Worm (Caenorhabditis elegans) whole organism, L4 larva: Measurements from ENCODE around the gene szy-2.

Experiments
- F44E2.7 ChIP-seq: fragments of 200-800 bp; sonication (Bioruptor generic); IDR thresholded peaks from 2 replicates; pipeline ENCODE4 v2.1.2; 2022; ENCODE audit warnings: missing genetic modification characterization, missing compliant biosample characterization
- F49E8.2 ChIP-seq: sonication (generic microtip); optimal IDR thresholded peaks from 2 replicates; lab custom pipeline; 2016; ENCODE audit warnings: missing compliant biosample characterization, mild to moderate bottlenecking, missing genetic modification characterization, borderline replicate concordance
- T26A8.4 ChIP-seq: fragments of 200-800 bp; sonication (Bioruptor generic); IDR thresholded peaks from 2 replicates; pipeline ENCODE4 v1.3.6; 2022; ENCODE audit warnings: missing genetic modification characterization, missing compliant biosample characterization
- Y48G9A.11 ChIP-seq: fragments of 200-800 bp; sonication (Bioruptor generic); IDR thresholded peaks from 2 replicates; pipeline ENCODE4 v1.3.6; 2022; ENCODE audit warnings: missing genetic modification reagents, missing genetic modification characterization, missing compliant biosample characterization
- aha-1 ChIP-seq: fragments of 150-350 bp; peaks from one replicate; lab custom pipeline; 2014; ENCODE audit warnings: missing biosample characterization, missing genetic modification characterization
- aly-2 ChIP-seq: sonication (generic microtip); optimal IDR thresholded peaks from 2 replicates; lab custom pipeline; 2018; ENCODE audit warnings: missing biosample characterization, missing genetic modification characterization
- arid-1 ChIP-seq: fragments of 200-800 bp; sonication (Bioruptor generic); conservative IDR thresholded peaks from 2 replicates; pipeline ENCODE4 v1.3.6; 2022; ENCODE audit warnings: missing genetic modification reagents, missing genetic modification characterization, missing compliant biosample characterization
- ceh-20 ChIP-seq: fragments of 200-800 bp; sonication (Bioruptor generic); IDR thresholded peaks from 2 replicates; pipeline ENCODE4 v1.3.6; 2022; ENCODE audit warnings: missing genetic modification reagents, missing genetic modification characterization, missing compliant biosample characterization
- ceh-32 ChIP-seq: sonication (generic microtip); optimal IDR thresholded peaks from 2 replicates; lab custom pipeline; 2016; ENCODE audit warnings: mild to moderate bottlenecking, missing genetic modification characterization, missing compliant biosample characterization; ENCODE audit not compliant: poor library complexity
- ceh-44 ChIP-seq: fragments of 200-800 bp; sonication (Bioruptor generic); IDR thresholded peaks from 2 replicates; pipeline ENCODE4 v1.3.6; 2022; ENCODE audit warnings: missing genetic modification reagents, missing genetic modification characterization, missing compliant biosample characterization
- ceh-62 ChIP-seq: sonication (generic microtip); optimal IDR thresholded peaks from 2 replicates; lab custom pipeline; 2017; ENCODE audit warnings: missing biosample characterization, missing genetic modification characterization
- ceh-82 ChIP-seq: sonication (generic microtip); optimal IDR thresholded peaks from 2 replicates; lab custom pipeline; 2017; ENCODE audit warnings: missing biosample characterization, missing genetic modification characterization
- ces-1 ChIP-seq: fragments of 150-350 bp; sonication (generic microtip); optimal IDR thresholded peaks from 4 replicates; lab custom pipeline; 2014; ENCODE audit warnings: missing biosample characterization, missing genetic modification reagents, missing genetic modification characterization
- daf-12 ChIP-seq: fragments of 150-350 bp; optimal IDR thresholded peaks from 2 replicates; lab custom pipeline; 2014; ENCODE audit warnings: missing biosample characterization, missing genetic modification reagents, missing genetic modification characterization
- daf-19 ChIP-seq: fragments of 200-800 bp; sonication (Bioruptor generic); conservative IDR thresholded peaks from 2 replicates; pipeline ENCODE4 v1.3.6; 2022; ENCODE audit warnings: missing genetic modification characterization, missing compliant biosample characterization
- dmd-6 ChIP-seq: fragments of 200-800 bp; sonication (Bioruptor generic); IDR thresholded peaks from 2 replicates; pipeline ENCODE4 v1.3.6; 2022; ENCODE audit warnings: missing genetic modification reagents, missing genetic modification characterization, missing compliant biosample characterization
- dmd-8 ChIP-seq: fragments of 200-800 bp; sonication (Bioruptor generic); IDR thresholded peaks from 2 replicates; pipeline ENCODE4 v1.3.6; 2022; ENCODE audit warnings: missing genetic modification characterization, missing compliant biosample characterization
- dmd-9 ChIP-seq: fragments of 200-800 bp; sonication (Bioruptor generic); IDR thresholded peaks from 2 replicates; pipeline ENCODE4 v1.3.6; 2022; ENCODE audit warnings: missing genetic modification reagents, missing genetic modification characterization, missing compliant biosample characterization
- dpl-1 ChIP-seq: fragments of 150-350 bp; optimal IDR thresholded peaks from 2 replicates; lab custom pipeline; 2014; ENCODE audit warnings: missing biosample characterization, missing genetic modification reagents, missing genetic modification characterization
- duxl-1 ChIP-seq: sonication (generic microtip); optimal IDR thresholded peaks from 2 replicates; lab custom pipeline; 2016; ENCODE audit warnings: mild to moderate bottlenecking, missing genetic modification characterization, moderate library complexity, missing compliant biosample characterization; ENCODE audit not compliant: poor library complexity
- dve-1 ChIP-seq: sonication (generic microtip); optimal IDR thresholded peaks from 2 replicates; lab custom pipeline; 2017; ENCODE audit warnings: antibody characterized with exemption, mild to moderate bottlenecking, missing genetic modification characterization, missing compliant biosample characterization; ENCODE audit not compliant: insufficient read depth
- egl-43 ChIP-seq: fragments of 200-800 bp; sonication (Bioruptor generic); IDR thresholded peaks from 2 replicates; pipeline ENCODE4 v1.3.6; 2022; ENCODE audit warnings: missing genetic modification reagents, missing genetic modification characterization, missing compliant biosample characterization
- fos-1 ChIP-seq: fragments of 150-350 bp; optimal IDR thresholded peaks from 2 replicates; lab custom pipeline; 2014; ENCODE audit warnings: missing biosample characterization, missing genetic modification characterization
- gei-8 ChIP-seq: fragments of 200-800 bp; sonication (Bioruptor generic); optimal IDR thresholded peaks from 2 replicates; lab custom pipeline; 2018; ENCODE audit warnings: mild to moderate bottlenecking, missing genetic modification characterization, missing compliant biosample characterization
- hlh-11 ChIP-seq: fragments of 200-800 bp; sonication (Bioruptor generic); optimal IDR thresholded peaks from 2 replicates; lab custom pipeline; 2018; ENCODE audit warnings: mild to moderate bottlenecking, missing genetic modification characterization, missing compliant biosample characterization
- lin-29 ChIP-seq: fragments of 200-800 bp; sonication (Bioruptor generic); IDR thresholded peaks from 2 replicates; pipeline ENCODE4 v1.3.6; 2022; ENCODE audit warnings: missing genetic modification reagents, missing genetic modification characterization, missing compliant biosample characterization
- lin-39 ChIP-seq: fragments of 150-350 bp; optimal IDR thresholded peaks from 2 replicates; lab custom pipeline; 2014; ENCODE audit warnings: missing biosample characterization, missing genetic modification reagents, missing genetic modification characterization
- lir-3 ChIP-seq: sonication (generic microtip); optimal IDR thresholded peaks from 2 replicates; lab custom pipeline; 2016; ENCODE audit warnings: mild to moderate bottlenecking, missing genetic modification characterization, missing compliant biosample characterization
- madf-9 ChIP-seq: fragments of 200-800 bp; sonication (Bioruptor generic); conservative IDR thresholded peaks from 2 replicates; pipeline ENCODE4 v1.3.6; 2022; ENCODE audit warnings: missing genetic modification reagents, missing genetic modification characterization, missing compliant biosample characterization
- mdt-29 ChIP-seq: fragments of 200-800 bp; sonication (Bioruptor generic); IDR thresholded peaks from 2 replicates; pipeline ENCODE4 v1.3.6; 2022; ENCODE audit warnings: missing genetic modification reagents, missing genetic modification characterization, missing compliant biosample characterization
- mep-1 ChIP-seq: fragments of 150-350 bp; sonication (generic microtip); optimal IDR thresholded peaks from 3 replicates; lab custom pipeline; 2014; ENCODE audit warnings: missing biosample characterization, missing genetic modification characterization
- mes-2 ChIP-seq: sonication (generic microtip); optimal IDR thresholded peaks from 2 replicates; lab custom pipeline; 2016; ENCODE audit warnings: missing genotype, mild to moderate bottlenecking, missing genetic modification characterization, missing compliant biosample characterization; ENCODE audit not compliant: poor library complexity, severe bottlenecking
- mxl-2 ChIP-seq: fragments of 200-800 bp; sonication (Bioruptor generic); conservative IDR thresholded peaks from 2 replicates; pipeline ENCODE4 v1.3.6; 2022; ENCODE audit warnings: missing genetic modification reagents, missing genetic modification characterization, missing compliant biosample characterization
- mxl-3 ChIP-seq: fragments of 200-800 bp; sonication (Bioruptor generic); optimal IDR thresholded peaks from 2 replicates; lab custom pipeline; 2018; ENCODE audit warnings: mild to moderate bottlenecking, missing genetic modification characterization, missing compliant biosample characterization
- nhr-237 ChIP-seq: sonication (generic microtip); optimal IDR thresholded peaks from 2 replicates; lab custom pipeline; 2017; ENCODE audit warnings: missing biosample characterization, missing genetic modification characterization
- nhr-25 ChIP-seq: sonication (generic microtip); optimal IDR thresholded peaks from 2 replicates; lab custom pipeline; 2017; ENCODE audit warnings: missing genetic modification characterization, mild to moderate bottlenecking, missing compliant biosample characterization, antibody characterized with exemption, moderate library complexity, borderline replicate concordance; ENCODE audit not compliant: insufficient read depth
- nhr-28 ChIP-seq: fragments of 150-350 bp; optimal IDR thresholded peaks from 2 replicates; lab custom pipeline; 2014; ENCODE audit warnings: missing biosample characterization, missing genetic modification characterization
- nhr-42 ChIP-seq: fragments of 200-800 bp; sonication (Bioruptor generic); IDR thresholded peaks from 2 replicates; pipeline ENCODE4 v1.3.6; 2022; ENCODE audit warnings: missing genetic modification characterization, missing compliant biosample characterization
- nhr-48 ChIP-seq: sonication (generic microtip); optimal IDR thresholded peaks from 2 replicates; lab custom pipeline; 2016; ENCODE audit warnings: mild to moderate bottlenecking, missing genetic modification characterization, missing compliant biosample characterization
- nhr-76 ChIP-seq: fragments of 150-350 bp; optimal IDR thresholded peaks from 2 replicates; lab custom pipeline; 2014; ENCODE audit warnings: missing biosample characterization, missing genetic modification characterization
- saeg-2 ChIP-seq: fragments of 200-800 bp; sonication (Bioruptor generic); IDR thresholded peaks from 2 replicates; pipeline ENCODE4 v1.3.6; 2022; ENCODE audit warnings: missing genetic modification reagents, missing genetic modification characterization, missing compliant biosample characterization
- sdz-12 ChIP-seq: fragments of 200-800 bp; sonication (Bioruptor generic); optimal IDR thresholded peaks from 2 replicates; lab custom pipeline; 2018; ENCODE audit warnings: mild to moderate bottlenecking, missing genetic modification characterization, missing compliant biosample characterization
- set-16 ChIP-seq: fragments of 200-800 bp; sonication (Bioruptor generic); IDR thresholded peaks from 2 replicates; pipeline ENCODE4 v1.3.6; 2022; ENCODE audit warnings: missing genetic modification reagents, missing genetic modification characterization, missing compliant biosample characterization
- snpc-4 ChIP-seq: fragments of 150-350 bp; optimal IDR thresholded peaks from 2 replicates; lab custom pipeline; 2014; ENCODE audit warnings: missing biosample characterization, missing genetic modification characterization
- unc-62 ChIP-seq, 3 experiments: fragments of 150-350 bp in 1 of 3; sonication (generic microtip); optimal IDR thresholded peaks in 2 of 3; peaks in 1 of 3; 1 replicate in 1 of 3; 2 replicates in 2 of 3; lab custom pipeline; 2014 to 2017; ENCODE audit warnings: missing biosample characterization in 3 of 3, missing genetic modification characterization in 3 of 3, missing genetic modification reagents in 3 of 3, missing genotype in 1 of 3
- zfp-2 ChIP-seq: sonication (generic microtip); optimal IDR thresholded peaks from 2 replicates; lab custom pipeline; 2016; ENCODE audit warnings: mild to moderate bottlenecking, missing genetic modification characterization, missing compliant biosample characterization
- zfp-3 ChIP-seq: fragments of 200-800 bp; sonication (Bioruptor generic); conservative IDR thresholded peaks from 2 replicates; pipeline ENCODE4 v1.3.6; 2022; ENCODE audit warnings: missing genetic modification reagents, missing genetic modification characterization, missing compliant biosample characterization
- ztf-11 ChIP-seq: fragments of 150-350 bp; optimal IDR thresholded peaks from 2 replicates; lab custom pipeline; 2014; ENCODE audit warnings: missing biosample characterization, missing genetic modification characterization

Gene szy-2

ce11 chrIII:5405628-5406084 lies 34.6 kb upstream of the szy-2 start, which contains the start of the genes W03A5.2 and Y32H12A.8 (continued):
- TF ChIP-seq dmd-6 (GFP tag; lab: Robert Waterston, UW) (no peak), aha-1 (tag; lab: Kevin White, UChicago) (peak; percentile 42), snpc-4 (no peak), arid-1 (GFP tag; lab: Robert Waterston, UW) (no peak), dmd-8 (GFP tag; lab: Robert Waterston, UW) (no peak), ceh-44 (no peak), T26A8.4 (GFP tag; lab: Robert Waterston, UW) (no peak), zfp-2 (no peak), nhr-42 (GFP tag; lab: Robert Waterston, UW) (no peak), unc-62 (GFP tag; optimal IDR thresholded peaks at IDR 0.05 in 1 of 2; lab: Kevin White, UChicago) (no peak), unc-62 (tag; optimal IDR thresholded peaks at IDR 0.05; lab: Kevin White, UChicago) (no peak), duxl-1 (no peak), daf-19 (no peak), mdt-29 (no peak), nhr-25 (tag; lab: Kevin White, UChicago) (no peak), gei-8 (GFP tag; lab: Kevin White, UChicago) (no peak), Y48G9A.11 (no peak), ceh-62 (tag; lab: Kevin White, UChicago) (no peak), ztf-11 (tag; lab: Kevin White, UChicago) (no peak), daf-12 (tag; lab: Kevin White, UChicago) (no peak), dpl-1 (GFP tag; lab: Kevin White, UChicago) (peak; percentile 75), mes-2 (tag; lab: Kevin White, UChicago) (no peak), lir-3 (tag; lab: Kevin White, UChicago) (no peak), saeg-2 (GFP tag; lab: Robert Waterston, UW) (no peak), mxl-2 (no peak), dve-1 (peak; percentile 11), F49E8.2 (tag; lab: Kevin White, UChicago) (no peak), ceh-82 (tag; lab: Kevin White, UChicago) (no peak), nhr-28 (no peak), mep-1 (tag; lab: Kevin White, UChicago) (no peak), lin-29 (no peak), aly-2 (no peak), zfp-3 (no peak), set-16 (GFP tag; lab: Robert Waterston, UW) (no peak)

- no peak for TF ChIP-seq madf-9 (GFP tag; lab: Robert Waterston, UW)
- no peak for TF ChIP-seq hlh-11 (tag; lab: Kevin White, UChicago)
- TF ChIP-seq nhr-28 = no peak
- TF ChIP-seq F49E8.2 (tag; lab: Kevin White, UChicago) = no peak
- no peak for TF ChIP-seq ces-1
- peak in 1 of 2 experiments; percentile 85 for TF ChIP-seq unc-62 (GFP tag; optimal IDR thresholded peaks at IDR 0.05 in 1 of 2; lab: Kevin White, UChicago)
- TF ChIP-seq unc-62 (tag; optimal IDR thresholded peaks at IDR 0.05; lab: Kevin White, UChicago) = no peak
Measured at ce11 chrIII:5404998-5405397, 33.9 kb upstream of the szy-2 start.

- TF ChIP-seq fos-1 (tag; lab: Kevin White, UChicago) (no peak), mep-1 (tag; lab: Kevin White, UChicago) (no peak), nhr-237 (no peak), sdz-12 (GFP tag; lab: Kevin White, UChicago) (no peak), dmd-9 (GFP tag; lab: Robert Waterston, UW) (no peak), lin-39 (tag; lab: Kevin White, UChicago) (no peak), egl-43 (no peak), mxl-3 (no peak), ztf-11 (tag; lab: Kevin White, UChicago) (no peak), Y48G9A.11 (no peak), dve-1 (no peak), ceh-32 (tag; lab: Kevin White, UChicago) (no peak), ceh-20 (GFP tag; lab: Robert Waterston, UW) (no peak), F44E2.7 (GFP tag; lab: Robert Waterston, UW) (no peak), nhr-76 (no peak), nhr-28 (no peak), dmd-6 (GFP tag; lab: Robert Waterston, UW) (no peak), nhr-48 (no peak)
Measured at ce11 chrIII:5402419-5402818, 31.3 kb upstream of the szy-2 start.
